Worm (Caenorhabditis elegans) whole organism, midembryonic: ENCODE measurements around the gene C52A10.3.

Experiments used
- T22C8.4 ChIP-seq: fragments of 200-800 bp; sonication (Bioruptor generic); IDR thresholded peaks from 2 replicates; pipeline ENCODE4 v1.3.6; 2022; ENCODE audit warnings: missing genetic modification characterization, missing compliant biosample characterization
- cog-1 ChIP-seq: sonication (generic microtip); optimal IDR thresholded peaks from 2 replicates; lab custom pipeline; 2016; ENCODE audit warnings: missing genetic modification characterization, missing compliant biosample characterization
- flt-1 ChIP-seq: fragments of 200-800 bp; sonication (Bioruptor generic); IDR thresholded peaks from 2 replicates; pipeline ENCODE4 v1.3.6; 2022; ENCODE audit warnings: missing genetic modification characterization, missing compliant biosample characterization
- klf-2 ChIP-seq: fragments of 200-800 bp; sonication (Bioruptor generic); conservative IDR thresholded peaks from 2 replicates; pipeline ENCODE4 v1.3.6; 2022; ENCODE audit warnings: missing genetic modification reagents, missing genetic modification characterization, missing compliant biosample characterization
- med-1 ChIP-seq: sonication (generic microtip); optimal IDR thresholded peaks from 2 replicates; lab custom pipeline; 2017; ENCODE audit warnings: missing genetic modification characterization, mild to moderate bottlenecking, missing compliant biosample characterization, antibody characterized with exemption, missing genetic modification reagents; ENCODE audit not compliant: insufficient read depth
- tab-1 ChIP-seq: fragments of 200-800 bp; sonication (Bioruptor generic); IDR thresholded peaks from 2 replicates; pipeline ENCODE4 v1.3.6; 2022; ENCODE audit warnings: missing genetic modification characterization, missing compliant biosample characterization
- ztf-23 ChIP-seq: fragments of 200-800 bp; sonication (Bioruptor generic); IDR thresholded peaks from 2 replicates; pipeline ENCODE4 v1.3.6; 2022; ENCODE audit warnings: missing genetic modification reagents, missing genetic modification characterization, missing compliant biosample characterization
- ztf-29 ChIP-seq: fragments of 200-800 bp; sonication (Bioruptor generic); IDR thresholded peaks from 2 replicates; pipeline ENCODE4 v1.3.6; 2022; ENCODE audit warnings: missing genetic modification reagents, missing genetic modification characterization, missing compliant biosample characterization

DNA sequence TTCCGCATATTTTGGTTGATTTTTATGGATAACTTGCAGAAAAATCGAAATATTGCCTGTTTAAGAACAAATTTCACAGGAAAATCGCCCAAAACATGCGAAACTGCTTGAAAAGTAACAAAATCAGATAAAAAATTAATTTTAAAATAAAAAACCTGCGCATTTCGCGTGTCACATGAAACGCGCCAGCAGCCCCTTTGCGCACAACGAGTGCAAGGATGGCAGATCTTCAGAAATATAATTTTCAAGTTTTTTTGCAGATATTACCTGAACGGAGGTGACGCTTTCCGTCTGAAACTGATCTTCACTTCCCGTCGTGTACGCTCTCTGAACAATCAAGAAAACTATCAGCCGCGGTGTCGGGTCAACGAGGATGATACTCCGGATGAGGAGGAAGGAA is 35.7 kb upstream of the C52A10.3 start:
- TF ChIP-seq tab-1 (0 out of 2 replicates have a peak, but pooled peaks have one; percentile 26), flt-1 (GFP tag; lab: Robert Waterston, UW) (0 out of 2 replicates have a peak, but pooled peaks have one; percentile 14), med-1 (GFP tag; lab: Kevin White, UChicago) (no peak), T22C8.4 (no peak), klf-2 (GFP tag; lab: Robert Waterston, UW) (no peak), ztf-29 (GFP tag; lab: Robert Waterston, UW) (no peak), cog-1 (tag; lab: Kevin White, UChicago) (no peak), ztf-23 (GFP tag; lab: Robert Waterston, UW) (no peak)
